Fruit fly (Drosophila melanogaster) whole organism, embryonic: ENCODE measurements around the gene ZIPIC.

Experiments used
- CG11247 ChIP-seq: fragments of 200-800 bp; sonication (Bioruptor generic); IDR thresholded peaks from 2 replicates; pipeline ENCODE4 v1.3.6; 2022; ENCODE audit warnings: missing biosample characterization, missing genetic modification characterization
- CG11456 ChIP-seq: fragments of 200-800 bp; sonication (Bioruptor generic); IDR thresholded peaks from 3 replicates; pipeline ENCODE4 v1.3.6; 2022; ENCODE audit warnings: missing biosample characterization, missing genetic modification characterization
- CG12769 ChIP-seq: fragments of 200-800 bp; sonication (Bioruptor generic); optimal IDR thresholded peaks from 2 replicates; lab custom pipeline; 2019; ENCODE audit warnings: missing biosample characterization, mild to moderate bottlenecking, missing genetic modification characterization, moderate library complexity
- CG12942 ChIP-seq: fragments of 200-800 bp; sonication (Bioruptor generic); optimal IDR thresholded peaks from 3 replicates; lab custom pipeline; 2016; ENCODE audit warnings: missing biosample characterization, missing genetic modification characterization
- CG1647 ChIP-seq: fragments of 200-800 bp; sonication (Bioruptor generic); optimal IDR thresholded peaks from 3 replicates; lab custom pipeline; 2016; ENCODE audit warnings: missing biosample characterization, missing genetic modification characterization
- CG18619 ChIP-seq: fragments of 200-800 bp; sonication (Bioruptor generic); optimal IDR thresholded peaks from 3 replicates; lab custom pipeline; 2017; ENCODE audit warnings: missing biosample characterization, mild to moderate bottlenecking, missing genetic modification characterization
- CG18764 ChIP-seq: fragments of 200-800 bp; sonication (Bioruptor generic); optimal IDR thresholded peaks from 3 replicates; lab custom pipeline; 2016; ENCODE audit warnings: missing biosample characterization, missing genetic modification characterization
- CG30020 ChIP-seq: fragments of 200-800 bp; optimal IDR thresholded peaks from 2 replicates; lab custom pipeline; 2019; ENCODE audit warnings: missing biosample characterization, mild to moderate bottlenecking, missing genetic modification characterization, moderate library complexity
- CG32772 ChIP-seq: fragments of 200-800 bp; sonication (Bioruptor generic); IDR thresholded peaks from 2 replicates; pipeline ENCODE4 v1.3.6; 2022; ENCODE audit warnings: missing biosample characterization, missing genetic modification characterization
- CG34422 ChIP-seq: fragments of 200-800 bp; sonication (Bioruptor generic); IDR thresholded peaks from 3 replicates; pipeline ENCODE4 v1.3.6; 2022; ENCODE audit warnings: missing biosample characterization, missing genetic modification characterization
- CG4282 ChIP-seq: fragments of 200-800 bp; sonication (Bioruptor generic); optimal IDR thresholded peaks from 2 replicates; lab custom pipeline; 2016; ENCODE audit warnings: missing biosample characterization, missing genetic modification characterization
- CG4360 ChIP-seq: fragments of 200-800 bp; sonication (Bioruptor generic); IDR thresholded peaks from 2 replicates; pipeline ENCODE4 v1.3.6; 2022; ENCODE audit warnings: missing biosample characterization, missing genetic modification characterization
- CG6683 ChIP-seq: fragments of 200-800 bp; sonication (Bioruptor generic); optimal IDR thresholded peaks from 2 replicates; lab custom pipeline; 2017; ENCODE audit warnings: missing biosample characterization, mild to moderate bottlenecking, missing genetic modification characterization, missing genetic modification reagents
- CG8089 ChIP-seq: fragments of 200-800 bp; sonication (Bioruptor generic); optimal IDR thresholded peaks from 3 replicates; lab custom pipeline; 2016; ENCODE audit warnings: missing biosample characterization, missing genetic modification characterization
- CG8924 ChIP-seq: fragments of 200-800 bp; optimal IDR thresholded peaks from 3 replicates; lab custom pipeline; 2019; ENCODE audit warnings: missing biosample characterization, mild to moderate bottlenecking, missing genetic modification characterization, moderate library complexity
- CTCF ChIP-seq: fragments of 200-800 bp; sonication (Bioruptor generic); optimal IDR thresholded peaks from 2 replicates; lab custom pipeline; 2017; ENCODE audit warnings: missing biosample characterization, mild to moderate bottlenecking, missing genetic modification characterization, moderate library complexity
- Doc2 ChIP-seq: fragments of 200-800 bp; sonication (Bioruptor generic); IDR thresholded peaks from 2 replicates; pipeline ENCODE4 v1.3.6; 2022; ENCODE audit warnings: missing biosample characterization, missing genetic modification characterization
- Drgx ChIP-seq: fragments of 200-800 bp; sonication (Bioruptor generic); IDR thresholded peaks from 2 replicates; pipeline ENCODE4 v1.3.6; 2022; ENCODE audit warnings: missing biosample characterization, missing genetic modification characterization
- Elba2 ChIP-seq: fragments of 200-800 bp; sonication (Bioruptor generic); optimal IDR thresholded peaks from 3 replicates; lab custom pipeline; 2016; ENCODE audit warnings: missing biosample characterization, missing genetic modification characterization
- H2.0 ChIP-seq: fragments of 200-800 bp; sonication (Bioruptor generic); IDR thresholded peaks from 2 replicates; pipeline ENCODE4 v1.3.6; 2022; ENCODE audit warnings: missing biosample characterization, missing genetic modification characterization
- HLH4C ChIP-seq: fragments of 200-800 bp; sonication (Bioruptor generic); IDR thresholded peaks from 3 replicates; pipeline ENCODE4 v1.3.6; 2022; ENCODE audit warnings: missing biosample characterization, missing genetic modification characterization; ENCODE audit not compliant: partially characterized antibody
- HLHmδ ChIP-seq: fragments of 200-800 bp; sonication (Bioruptor generic); optimal IDR thresholded peaks from 2 replicates; lab custom pipeline; 2018; ENCODE audit warnings: missing biosample characterization, mild to moderate bottlenecking, missing genetic modification characterization, moderate library complexity
- Hr78 ChIP-seq, 2 experiments: fragments of 200-800 bp in 1 of 2; fragments of >200 bp in 1 of 2; sonication (Bioruptor generic) in 1 of 2; optimal IDR thresholded peaks; 2 replicates each; lab custom pipeline; 2017 to 2019; ENCODE audit warnings: missing biosample characterization in 2 of 2, missing genetic modification characterization in 2 of 2, mild to moderate bottlenecking in 1 of 2, moderate library complexity in 1 of 2
- Lhr ChIP-seq: fragments of 200-800 bp; sonication (Bioruptor generic); optimal IDR thresholded peaks from 3 replicates; lab custom pipeline; 2017; ENCODE audit warnings: mild to moderate bottlenecking, missing biosample characterization, missing genetic modification reagents, missing genetic modification characterization
- Max ChIP-seq: fragments of 200-800 bp; sonication (Bioruptor generic); optimal IDR thresholded peaks from 2 replicates; lab custom pipeline; 2016; ENCODE audit warnings: missing biosample characterization, mild to moderate bottlenecking, missing genetic modification characterization
- Neu2 ChIP-seq: fragments of 200-800 bp; sonication (Bioruptor generic); optimal IDR thresholded peaks from 3 replicates; lab custom pipeline; 2016; ENCODE audit warnings: missing biosample characterization, missing genetic modification characterization, borderline replicate concordance
- NfI ChIP-seq: fragments of 200-800 bp; sonication (Bioruptor generic); optimal IDR thresholded peaks from 3 replicates; lab custom pipeline; 2018; ENCODE audit warnings: missing biosample characterization, mild to moderate bottlenecking, missing genetic modification characterization, moderate library complexity
- PHDP ChIP-seq: fragments of 200-800 bp; sonication (Bioruptor generic); optimal IDR thresholded peaks from 3 replicates; lab custom pipeline; 2018; ENCODE audit warnings: missing biosample characterization, mild to moderate bottlenecking, missing genetic modification characterization, moderate library complexity
- Vsx1 ChIP-seq: fragments of 200-800 bp; sonication (Bioruptor generic); optimal IDR thresholded peaks from 2 replicates; lab custom pipeline; 2017; ENCODE audit warnings: missing biosample characterization, mild to moderate bottlenecking, missing genetic modification characterization, missing genetic modification reagents
- Xbp1 ChIP-seq: fragments of 200-800 bp; sonication (Bioruptor generic); optimal IDR thresholded peaks from 3 replicates; lab custom pipeline; 2016; ENCODE audit warnings: missing biosample characterization, mild to moderate bottlenecking, missing genetic modification characterization
- ab ChIP-seq: fragments of 200-800 bp; sonication (Bioruptor generic); optimal IDR thresholded peaks from 2 replicates; lab custom pipeline; 2016; ENCODE audit warnings: missing biosample characterization, missing genetic modification characterization
- bowl ChIP-seq: fragments of 200-800 bp; sonication (Bioruptor generic); IDR thresholded peaks from 2 replicates; pipeline ENCODE4 v1.3.6; 2022; ENCODE audit warnings: missing biosample characterization, missing genetic modification characterization
- cg ChIP-seq: fragments of 200-800 bp; sonication (Bioruptor generic); optimal IDR thresholded peaks from 3 replicates; lab custom pipeline; 2019; ENCODE audit warnings: missing biosample characterization, mild to moderate bottlenecking, missing genetic modification characterization, moderate library complexity
- gro ChIP-seq: fragments of 200-800 bp; sonication (Bioruptor generic); optimal IDR thresholded peaks from 2 replicates; lab custom pipeline; 2016; ENCODE audit warnings: missing biosample characterization, missing genetic modification characterization
- klu ChIP-seq: fragments of 200-800 bp; sonication (Bioruptor generic); IDR thresholded peaks from 2 replicates; pipeline ENCODE4 v1.3.6; 2022; ENCODE audit warnings: missing biosample characterization, missing genetic modification characterization
- otp ChIP-seq: fragments of 200-800 bp; sonication (Bioruptor generic); IDR thresholded peaks from 3 replicates; pipeline ENCODE4, ENCODE4 v1.3.6; 2022; ENCODE audit warnings: missing biosample characterization, missing genetic modification characterization
- pb ChIP-seq: fragments of 200-800 bp; sonication (Bioruptor generic); optimal IDR thresholded peaks from 3 replicates; lab custom pipeline; 2016; ENCODE audit warnings: missing biosample characterization, missing genetic modification characterization
- peb ChIP-seq: fragments of 200-800 bp; sonication (Bioruptor generic); IDR thresholded peaks from 2 replicates; pipeline ENCODE4 v1.3.6; 2022; ENCODE audit warnings: missing biosample characterization, missing genetic modification characterization
- prd ChIP-seq, 3 experiments: fragments of >200 bp in 2 of 3; fragments of 200-800 bp in 1 of 3; sonication (Bioruptor generic) in 1 of 3; optimal IDR thresholded peaks in 2 of 3; IDR thresholded peaks in 1 of 3; 2 replicates in 2 of 3; 3 replicates in 1 of 3; pipeline versions ENCODE4 v1.3.6 to Lab custom; 2017 to 2022; ENCODE audit warnings: missing biosample characterization in 1 of 3, missing genetic modification characterization in 1 of 3
- repo ChIP-seq: fragments of 200-800 bp; sonication (Bioruptor generic); optimal IDR thresholded peaks from 2 replicates; lab custom pipeline; 2016; ENCODE audit warnings: missing biosample characterization, missing genetic modification characterization
- run ChIP-seq: fragments of 200-800 bp; sonication (Bioruptor generic); optimal IDR thresholded peaks from 3 replicates; lab custom pipeline; 2018; ENCODE audit warnings: missing biosample characterization, mild to moderate bottlenecking, missing genetic modification characterization
- shn ChIP-seq: fragments of 200-800 bp; sonication (Bioruptor generic); optimal IDR thresholded peaks from 3 replicates; lab custom pipeline; 2016; ENCODE audit warnings: missing biosample characterization, missing genetic modification characterization
- sima ChIP-seq: fragments of 200-800 bp; sonication (Bioruptor generic); optimal IDR thresholded peaks from 2 replicates; lab custom pipeline; 2016; ENCODE audit warnings: missing biosample characterization, missing genetic modification characterization
- slp2 ChIP-seq: fragments of 200-800 bp; sonication (Bioruptor generic); optimal IDR thresholded peaks from 2 replicates; lab custom pipeline; 2016; ENCODE audit warnings: missing biosample characterization, missing genetic modification characterization
- stwl ChIP-seq: fragments of 200-800 bp; sonication (Bioruptor generic); optimal IDR thresholded peaks from 3 replicates; lab custom pipeline; 2018; ENCODE audit warnings: missing biosample characterization, mild to moderate bottlenecking, missing genetic modification characterization, moderate library complexity
- tgo ChIP-seq: fragments of 200-800 bp; sonication (Bioruptor generic); IDR thresholded peaks from 3 replicates; pipeline ENCODE4 v1.3.6; 2022; ENCODE audit warnings: missing biosample characterization, missing genetic modification characterization
- tin ChIP-seq: fragments of 200-800 bp; sonication (Bioruptor generic); optimal IDR thresholded peaks from 3 replicates; lab custom pipeline; 2016; ENCODE audit warnings: missing biosample characterization, missing genetic modification characterization
- tll ChIP-seq, 2 experiments: fragments of 200-800 bp in 1 of 2; fragments of >200 bp in 1 of 2; sonication (Bioruptor generic) in 1 of 2; optimal IDR thresholded peaks; 2 replicates each; lab custom pipeline; 2017 to 2019; ENCODE audit warnings: missing biosample characterization in 2 of 2, missing genetic modification characterization in 2 of 2, mild to moderate bottlenecking in 1 of 2, moderate library complexity in 1 of 2
- ttk ChIP-seq: fragments of 200-800 bp; sonication (Bioruptor generic); IDR thresholded peaks from 2 replicates; pipeline ENCODE4 v2.1.2; 2022; ENCODE audit warnings: missing biosample characterization, missing genetic modification characterization
- z ChIP-seq: fragments of 200-800 bp; sonication (Bioruptor generic); IDR thresholded peaks from 3 replicates; pipeline ENCODE4 v1.3.6; 2022; ENCODE audit warnings: missing biosample characterization, missing genetic modification characterization

ZIPIC gene

dm6 chr3R:30043139-30043744 is 6.6 kb upstream of the ZIPIC start, which contains the start of gene Sry-delta (continued):
- TF ChIP-seq gro (peak; percentile 93), stwl (tag; lab: Kevin White, UChicago) (peak; percentile 93), CG11456 (GFP tag; lab: Robert Waterston, UW) (peak; percentile 94), tgo (GFP tag; lab: Robert Waterston, UW) (peak; percentile 75), CTCF (peak; percentile 16), CG12942 (peak; percentile 86), prd (optimal IDR thresholded peaks at IDR 0.05; lab: Kevin White, UChicago) (no peak), prd (GFP tag; IDR thresholded peaks at IDR 0.05; lab: Robert Waterston, UW) (peak; percentile 83), klu (GFP tag; lab: Robert Waterston, UW) (peak; percentile 64), ab (GFP tag; lab: Kevin White, UChicago) (peak; percentile 45), HLH4C (GFP tag; lab: Robert Waterston, UW) (peak; percentile 54; the same call in 1 of the 3 replicates), CG34422 (GFP tag; lab: Robert Waterston, UW) (peak; percentile 84), bowl (GFP tag; lab: Robert Waterston, UW) (0 out of 2 replicates have a peak, but pooled peaks have one; percentile 25), NfI (GFP tag; lab: Kevin White, UChicago) (peak; percentile 83), Xbp1 (GFP tag; lab: Kevin White, UChicago) (peak; percentile 91), CG18764 (GFP tag; lab: Kevin White, UChicago) (peak; percentile 80), CG12769 (no peak), Hr78 (GFP tag; optimal IDR thresholded peaks at IDR 0.05; lab: Kevin White, UChicago) (no peak), Drgx (GFP tag; lab: Robert Waterston, UW) (peak; percentile 55; the same call in 1 of the 2 replicates), CG30020 (peak; percentile 97), repo (GFP tag; lab: Kevin White, UChicago) (peak; percentile 79), otp (GFP tag; lab: Robert Waterston, UW) (peak; percentile 80), CG4282 (GFP tag; lab: Kevin White, UChicago) (peak; percentile 86), ttk (GFP tag; lab: Robert Waterston, UW) (peak; percentile 69), Elba2 (GFP tag; lab: Kevin White, UChicago) (no peak), CG18619 (peak; percentile 62), run (tag; lab: Kevin White, UChicago) (no peak), Vsx1 (GFP tag; lab: Kevin White, UChicago) (no peak), Max (GFP tag; lab: Kevin White, UChicago) (peak; percentile 80), cg (no peak), Lhr (GFP tag; lab: Kevin White, UChicago) (peak; percentile 23), CG32772 (GFP tag; lab: Robert Waterston, UW) (peak; percentile 62; the same call in 1 of the 2 replicates), shn (GFP tag; lab: Kevin White, UChicago) (peak; percentile 80), Neu2 (GFP tag; lab: Kevin White, UChicago) (peak; percentile 14), HLHmδ (GFP tag; lab: Kevin White, UChicago) (peak; percentile 18), Doc2 (GFP tag; lab: Robert Waterston, UW) (no peak), CG6683 (GFP tag; lab: Kevin White, UChicago) (peak; percentile 50), peb (peak; percentile 46; the same call in 1 of the 2 replicates), CG8089 (GFP tag; lab: Kevin White, UChicago) (peak; percentile 70), sima (GFP tag; lab: Kevin White, UChicago) (peak; percentile 85), CG8924 (tag; lab: Kevin White, UChicago) (peak; percentile 81), CG1647 (GFP tag; lab: Kevin White, UChicago) (peak; percentile 91), tin (peak; percentile 91), pb (no peak), tll (GFP tag; optimal IDR thresholded peaks at IDR 0.05; lab: Kevin White, UChicago) (no peak), H2.0 (peak; percentile 60), CG11247 (GFP tag; lab: Robert Waterston, UW) (peak; percentile 84), PHDP (tag; lab: Kevin White, UChicago) (peak; percentile 72), slp2 (GFP tag; lab: Kevin White, UChicago) (peak; percentile 77), z (no peak), CG4360 (no peak)
